Worm (Caenorhabditis elegans) whole organism, young adult: Measurements from ENCODE around the gene ZK1307.1.

Experiments used
- B0019.2 ChIP-seq: fragments of 200-800 bp; sonication (Bioruptor generic); conservative IDR thresholded peaks from 2 replicates; pipeline ENCODE4 v1.3.6; 2022; ENCODE audit warnings: missing genetic modification reagents, missing genetic modification characterization, missing compliant biosample characterization
- B0035.1 ChIP-seq: sonication (generic microtip); optimal IDR thresholded peaks from 2 replicates; lab custom pipeline; 2016; ENCODE audit warnings: missing genetic modification characterization, mild to moderate bottlenecking, missing compliant biosample characterization, missing genotype, missing genetic modification reagents
- F33H1.4 ChIP-seq: fragments of 200-800 bp; sonication (Bioruptor generic); IDR thresholded peaks from 2 replicates; pipeline ENCODE4 v1.3.6; 2022; ENCODE audit warnings: missing genetic modification reagents, missing genetic modification characterization, missing compliant biosample characterization
- F57C9.4 ChIP-seq: sonication (generic microtip); optimal IDR thresholded peaks from 2 replicates; lab custom pipeline; 2017; ENCODE audit warnings: mild to moderate bottlenecking, missing genetic modification characterization, missing compliant biosample characterization
- K11D2.4 ChIP-seq: fragments of 200-800 bp; sonication (Bioruptor generic); IDR thresholded peaks from 2 replicates; pipeline ENCODE4 v1.3.6; 2022; ENCODE audit warnings: missing genetic modification reagents, missing genetic modification characterization, missing compliant biosample characterization
- T07F8.4 ChIP-seq: sonication (generic microtip); optimal IDR thresholded peaks from 2 replicates; lab custom pipeline; 2016; ENCODE audit warnings: mild to moderate bottlenecking, missing genetic modification characterization, moderate library complexity, missing compliant biosample characterization
- T26A5.8 ChIP-seq: sonication (generic microtip); optimal IDR thresholded peaks from 2 replicates; lab custom pipeline; 2016; ENCODE audit warnings: missing genetic modification characterization, missing compliant biosample characterization
- Y56A3A.18 ChIP-seq: fragments of 200-800 bp; sonication (Bioruptor generic); IDR thresholded peaks from 2 replicates; pipeline ENCODE4 v1.3.6; 2022; ENCODE audit warnings: missing genetic modification reagents, missing genetic modification characterization, missing compliant biosample characterization
- Y67H2A.10 ChIP-seq: fragments of 200-800 bp; sonication (Bioruptor generic); conservative IDR thresholded peaks from 2 replicates; pipeline ENCODE4 v1.3.6; 2022; ENCODE audit warnings: missing genetic modification reagents, missing genetic modification characterization, missing compliant biosample characterization
- attf-3 ChIP-seq: fragments of 200-800 bp; sonication (Bioruptor generic); conservative IDR thresholded peaks from 2 replicates; pipeline ENCODE4 v1.3.6; 2022; ENCODE audit warnings: missing genetic modification reagents, missing genetic modification characterization, missing compliant biosample characterization
- attf-5 ChIP-seq: fragments of 200-800 bp; sonication (Bioruptor generic); optimal IDR thresholded peaks from 2 replicates; lab custom pipeline; 2018; ENCODE audit warnings: mild to moderate bottlenecking, missing genetic modification characterization, missing compliant biosample characterization
- bed-2 ChIP-seq: fragments of 200-800 bp; sonication (Bioruptor generic); IDR thresholded peaks from 2 replicates; pipeline ENCODE4 v1.3.6; 2022; ENCODE audit warnings: missing genetic modification reagents, missing genetic modification characterization, missing compliant biosample characterization
- cebp-1 ChIP-seq, 2 experiments: fragments of 200-800 bp in 1 of 2; sonication (Bioruptor generic) in 1 of 2; sonication (generic microtip) in 1 of 2; IDR thresholded peaks in 1 of 2; optimal IDR thresholded peaks in 1 of 2; 2 replicates each; pipeline versions ENCODE4 v1.3.6 to Lab custom; 2017 to 2022; ENCODE audit warnings: missing compliant biosample characterization in 2 of 2, missing genetic modification characterization in 2 of 2, mild to moderate bottlenecking in 1 of 2, missing genetic modification reagents in 1 of 2, moderate library complexity in 1 of 2
- ceh-100 ChIP-seq: fragments of 200-800 bp; sonication (Bioruptor generic); IDR thresholded peaks from 2 replicates; pipeline ENCODE4 v1.3.6; 2022; ENCODE audit warnings: missing genetic modification reagents, missing genetic modification characterization, missing compliant biosample characterization
- ceh-91 ChIP-seq: fragments of 200-800 bp; sonication (Bioruptor generic); IDR thresholded peaks from 2 replicates; pipeline ENCODE4 v1.3.6; 2022; ENCODE audit warnings: missing genetic modification reagents, missing genetic modification characterization, missing compliant biosample characterization
- chd-7 ChIP-seq: sonication (generic microtip); optimal IDR thresholded peaks from 2 replicates; lab custom pipeline; 2016; ENCODE audit warnings: mild to moderate bottlenecking, missing genetic modification characterization, moderate library complexity, missing compliant biosample characterization
- die-1 ChIP-seq: sonication (generic microtip); optimal IDR thresholded peaks from 2 replicates; lab custom pipeline; 2016; ENCODE audit warnings: missing genotype, mild to moderate bottlenecking, missing genetic modification characterization, missing compliant biosample characterization
- dpff-1 ChIP-seq: sonication (generic microtip); optimal IDR thresholded peaks from 2 replicates; lab custom pipeline; 2017; ENCODE audit warnings: mild to moderate bottlenecking, missing genetic modification characterization, missing compliant biosample characterization
- hlh-12 ChIP-seq: sonication (generic microtip); optimal IDR thresholded peaks from 2 replicates; lab custom pipeline; 2016; ENCODE audit warnings: missing genetic modification characterization, missing compliant biosample characterization
- hmg-1.2 ChIP-seq: fragments of 200-800 bp; sonication (Bioruptor generic); IDR thresholded peaks from 2 replicates; pipeline ENCODE4 v1.3.6; 2022; ENCODE audit warnings: missing genetic modification reagents, missing genetic modification characterization, missing compliant biosample characterization
- let-607 ChIP-seq, 2 experiments: fragments of 200-800 bp in 1 of 2; sonication (Bioruptor generic) in 1 of 2; sonication (generic microtip) in 1 of 2; optimal IDR thresholded peaks; 2 replicates each; lab custom pipeline; 2016 to 2018; ENCODE audit warnings: mild to moderate bottlenecking in 2 of 2, missing compliant biosample characterization in 2 of 2, missing genetic modification characterization in 2 of 2, moderate library complexity in 2 of 2, missing genotype in 1 of 2
- lin-26 ChIP-seq: fragments of 200-800 bp; sonication (Bioruptor generic); IDR thresholded peaks from 2 replicates; pipeline ENCODE4 v1.3.6; 2022; ENCODE audit warnings: missing genetic modification reagents, missing genetic modification characterization, missing compliant biosample characterization
- lsl-1 ChIP-seq: fragments of 200-800 bp; sonication (Bioruptor generic); optimal IDR thresholded peaks from 2 replicates; lab custom pipeline; 2018; ENCODE audit warnings: mild to moderate bottlenecking, missing genetic modification characterization, moderate library complexity, missing compliant biosample characterization
- madf-3 ChIP-seq: fragments of 200-800 bp; sonication (Bioruptor generic); IDR thresholded peaks from 2 replicates; pipeline ENCODE4 v1.3.6; 2022; ENCODE audit warnings: missing genetic modification reagents, missing genetic modification characterization, missing compliant biosample characterization
- mcd-1 ChIP-seq: fragments of 200-800 bp; sonication (Bioruptor generic); IDR thresholded peaks from 2 replicates; pipeline ENCODE4 v1.3.6; 2022; ENCODE audit warnings: missing genetic modification reagents, missing genetic modification characterization, missing compliant biosample characterization
- nfya-2 ChIP-seq: fragments of 200-800 bp; sonication (Bioruptor generic); IDR thresholded peaks from 2 replicates; pipeline ENCODE4 v1.3.6; 2022; ENCODE audit warnings: missing genetic modification reagents, missing genetic modification characterization, missing compliant biosample characterization
- rpc-1 ChIP-seq, 2 experiments: fragments of 150-350 bp in 1 of 2; sonication (generic microtip) in 1 of 2; optimal IDR thresholded peaks; 2 replicates each; lab custom pipeline; 2014 to 2018; ENCODE audit warnings: missing biosample characterization in 1 of 2, missing genetic modification characterization in 1 of 2, missing genetic modification reagents in 1 of 2, missing genotype in 1 of 2
- sptf-2 ChIP-seq: fragments of 200-800 bp; sonication (Bioruptor generic); optimal IDR thresholded peaks from 2 replicates; lab custom pipeline; 2018; ENCODE audit warnings: mild to moderate bottlenecking, missing genetic modification characterization, missing compliant biosample characterization
- tbp1 ChIP-seq: fragments of 200-800 bp; sonication (Bioruptor generic); optimal IDR thresholded peaks from 2 replicates; lab custom pipeline; 2018; ENCODE audit warnings: mild to moderate bottlenecking, missing genetic modification characterization, missing compliant biosample characterization
- unc-62 ChIP-seq: fragments of 150-350 bp; optimal IDR thresholded peaks from 2 replicates; lab custom pipeline; 2014; ENCODE audit warnings: missing biosample characterization, missing genetic modification reagents, missing genetic modification characterization
- ztf-25 ChIP-seq: fragments of 200-800 bp; sonication (Bioruptor generic); IDR thresholded peaks from 2 replicates; pipeline ENCODE4 v1.3.6; 2022; ENCODE audit warnings: missing genetic modification reagents, missing genetic modification characterization, missing compliant biosample characterization
- ztf-26 ChIP-seq: sonication (generic microtip); optimal IDR thresholded peaks from 2 replicates; lab custom pipeline; 2017; ENCODE audit warnings: missing genetic modification characterization, missing compliant biosample characterization

The ZK1307.1 gene

DNA sequence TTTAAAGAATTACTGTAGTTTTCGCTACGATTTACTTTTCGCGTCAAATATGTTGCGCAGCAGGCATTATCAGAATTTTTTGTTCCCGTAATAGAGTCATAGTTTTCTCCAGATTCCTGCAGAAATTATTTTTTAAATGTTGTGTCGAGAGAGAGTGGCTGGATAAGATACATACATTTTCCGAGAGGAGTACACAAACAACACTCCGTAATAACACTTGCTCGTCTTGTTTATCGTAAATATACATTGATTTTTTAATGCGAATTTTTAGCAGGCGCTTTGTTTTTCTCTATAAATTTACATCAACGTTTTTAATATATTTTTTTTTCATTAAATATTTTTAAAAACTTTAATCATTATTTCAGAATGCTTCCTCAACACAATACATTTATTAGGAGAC is 13.6 kb upstream of the ZK1307.1 start, which contains the start of gene taf-8:
Gene taf-8, plus strand, starts transcription at position 360 of the 400 bp plus-strand sequence.
- TF ChIP-seq attf-3 (GFP tag; lab: Robert Waterston, UW) (peak; percentile 95), lsl-1 (GFP tag; lab: Kevin White, UChicago) (peak; percentile 73), chd-7 (no peak), hmg-1.2 (peak; percentile 16; the same call in 1 of the 2 replicates), bed-2 (no peak), ztf-25 (GFP tag; lab: Robert Waterston, UW) (no peak), unc-62 (no peak), F33H1.4 (GFP tag; lab: Robert Waterston, UW) (no peak), ceh-91 (GFP tag; lab: Robert Waterston, UW) (no peak)

ce11 chrII:9667382-9667781 is 12.0 kb upstream of the ZK1307.1 start, which contains the start of gene ZK1320.11:
Gene ZK1320.11 (plus strand): TSS chrII:9667624.
- peak; percentile 88 for TF ChIP-seq hmg-1.2
- no peak for TF ChIP-seq ceh-100 (GFP tag; lab: Robert Waterston, UW)
- TF ChIP-seq attf-3 (GFP tag; lab: Robert Waterston, UW) = 0 out of 2 replicates have a peak, but pooled peaks have one; percentile 11

- TF ChIP-seq ztf-26 (no peak), tbp1 (GFP tag; lab: Kevin White, UChicago) (no peak), B0019.2 (GFP tag; lab: Robert Waterston, UW) (no peak), Y67H2A.10 (GFP tag; lab: Robert Waterston, UW) (no peak), cebp-1 (GFP tag; IDR thresholded peaks at IDR 0.05; lab: Robert Waterston, UW) (no peak), cebp-1 (tag; optimal IDR thresholded peaks at IDR 0.05; lab: Kevin White, UChicago) (no peak), F57C9.4 (no peak), K11D2.4 (GFP tag; lab: Robert Waterston, UW) (no peak), rpc-1 (optimal IDR thresholded peaks at IDR 0.05; lab: Kevin White, UChicago) (no peak), rpc-1 (tag; optimal IDR thresholded peaks at IDR 0.05; lab: Kevin White, UChicago) (no peak), nfya-2 (no peak), Y56A3A.18 (GFP tag; lab: Robert Waterston, UW) (no peak), B0035.1 (tag; lab: Kevin White, UChicago) (no peak), T26A5.8 (tag; lab: Kevin White, UChicago) (no peak), attf-3 (GFP tag; lab: Robert Waterston, UW) (no peak), T07F8.4 (tag; lab: Kevin White, UChicago) (no peak), die-1 (tag; lab: Kevin White, UChicago) (no peak), hlh-12 (no peak), lin-26 (GFP tag; lab: Robert Waterston, UW) (no peak), attf-5 (GFP tag; lab: Kevin White, UChicago) (no peak), F33H1.4 (GFP tag; lab: Robert Waterston, UW) (no peak)
- TF ChIP-seq, all 124 proteins: peak for 0
Observed at ce11 chrII:9665577-9665976, 10.2 kb upstream of the ZK1307.1 start, which contains the start of gene ZK1320.5. Gene ZK1320.5 (minus strand): TSS chrII:9665677.

- TF ChIP-seq madf-3 (GFP tag; lab: Robert Waterston, UW) (no peak), mcd-1 (GFP tag; lab: Robert Waterston, UW) (no peak), dpff-1 (tag; lab: Kevin White, UChicago) (no peak), B0035.1 (tag; lab: Kevin White, UChicago) (no peak), K11D2.4 (GFP tag; lab: Robert Waterston, UW) (no peak), sptf-2 (GFP tag; lab: Kevin White, UChicago) (no peak), let-607 (tag; optimal IDR thresholded peaks at IDR 0.05; lab: Kevin White, UChicago) (no peak), attf-5 (GFP tag; lab: Kevin White, UChicago) (no peak)
Observed at ce11 chrII:9662797-9663196, 7.4 kb upstream of the ZK1307.1 start, which contains the start of gene cyp-13A10. Gene cyp-13A10 (minus strand): TSS chrII:9662884.
